Fruit fly (Drosophila melanogaster): Measurements from ENCODE around the gene GNBP3.

- no peak for TF ChIP-seq pan (optimal IDR thresholded peaks at IDR 0.05)
- no peak for TF ChIP-seq EcR (GFP tag; optimal IDR thresholded peaks at IDR 0.05)
- TF ChIP-seq psq (optimal IDR thresholded peaks at IDR 0.05): no peak
- no peak for TF ChIP-seq CG8478 (optimal IDR thresholded peaks at IDR 0.05)
Observed at dm6 chr3L:8954648-8955033, at the start of gene GNBP3.
